Fruit fly (Drosophila melanogaster) whole organism, embryonic: ENCODE data around the gene eEF1alpha2.

Experiments used
- Bgb ChIP-seq: fragments of 200-800 bp; sonication (Bioruptor generic); IDR thresholded peaks from 2 replicates; pipeline ENCODE4 v1.3.6; 2022; ENCODE audit warnings: missing biosample characterization, missing genetic modification characterization; ENCODE audit not compliant: partially characterized antibody
- CG1024 ChIP-seq: fragments of 200-800 bp; sonication (Bioruptor generic); IDR thresholded peaks from 2 replicates; pipeline ENCODE4 v1.3.6; 2022; ENCODE audit warnings: missing biosample characterization, missing genetic modification characterization
- CG10431 ChIP-seq: fragments of 200-800 bp; sonication (Bioruptor generic); optimal IDR thresholded peaks from 3 replicates; lab custom pipeline; 2018; ENCODE audit warnings: missing biosample characterization, mild to moderate bottlenecking, missing genetic modification characterization
- CG11093 ChIP-seq: fragments of 200-800 bp; sonication (Bioruptor generic); IDR thresholded peaks from 3 replicates; pipeline ENCODE4 v1.3.6; 2022; ENCODE audit warnings: missing biosample characterization, missing genetic modification characterization
- CG11560 ChIP-seq: fragments of 200-800 bp; sonication (Bioruptor generic); IDR thresholded peaks from 3 replicates; pipeline ENCODE4 v1.3.6; 2022; ENCODE audit warnings: missing biosample characterization, missing genetic modification characterization
- CG17568 ChIP-seq: fragments of 200-800 bp; sonication (Bioruptor generic); optimal IDR thresholded peaks from 2 replicates; lab custom pipeline; 2018; ENCODE audit warnings: missing biosample characterization, mild to moderate bottlenecking, missing genetic modification characterization, moderate library complexity
- CG1792 ChIP-seq: fragments of 200-800 bp; sonication (Bioruptor generic); optimal IDR thresholded peaks from 2 replicates; lab custom pipeline; 2016; ENCODE audit warnings: missing biosample characterization, missing genetic modification characterization
- CG2199 ChIP-seq: fragments of 200-800 bp; sonication (Bioruptor generic); IDR thresholded peaks from 3 replicates; pipeline ENCODE4 v1.3.6; 2022; ENCODE audit warnings: missing biosample characterization, missing genetic modification characterization
- CG33557 ChIP-seq: fragments of 200-800 bp; sonication (Bioruptor generic); optimal IDR thresholded peaks from 2 replicates; lab custom pipeline; 2019; ENCODE audit warnings: missing biosample characterization, mild to moderate bottlenecking, missing genetic modification characterization, moderate library complexity
- CG4707 ChIP-seq: fragments of 200-800 bp; sonication (Bioruptor generic); optimal IDR thresholded peaks from 2 replicates; lab custom pipeline; 2018; ENCODE audit warnings: missing biosample characterization, mild to moderate bottlenecking, missing genetic modification characterization, moderate library complexity
- CG5953 ChIP-seq: fragments of 200-800 bp; sonication (Bioruptor generic); IDR thresholded peaks from 2 replicates; pipeline ENCODE4 v1.3.6; 2022; ENCODE audit warnings: missing biosample characterization, missing genetic modification characterization
- CG6813 ChIP-seq: fragments of 200-800 bp; sonication (Bioruptor generic); optimal IDR thresholded peaks from 2 replicates; lab custom pipeline; 2017; ENCODE audit warnings: missing biosample characterization, missing genetic modification characterization, mild to moderate bottlenecking, moderate library complexity, missing genetic modification reagents
- CG7556 ChIP-seq: fragments of 200-800 bp; sonication (Bioruptor generic); optimal IDR thresholded peaks from 2 replicates; lab custom pipeline; 2017; ENCODE audit warnings: missing biosample characterization, mild to moderate bottlenecking, missing genetic modification characterization
- CG8290 ChIP-seq, 3 experiments: fragments of 200-800 bp; sonication (Bioruptor generic); optimal IDR thresholded peaks; 2 replicates each; lab custom pipeline; 2016 to 2019; ENCODE audit warnings: missing biosample characterization in 3 of 3, missing genetic modification characterization in 3 of 3, mild to moderate bottlenecking in 2 of 3, moderate library complexity in 1 of 3
- CG8944 ChIP-seq: fragments of 200-800 bp; sonication (Bioruptor generic); optimal IDR thresholded peaks from 3 replicates; lab custom pipeline; 2016; ENCODE audit warnings: missing biosample characterization, missing genetic modification characterization
- CG9437 ChIP-seq: fragments of 200-800 bp; sonication (Bioruptor generic); optimal IDR thresholded peaks from 2 replicates; lab custom pipeline; 2018; ENCODE audit warnings: missing biosample characterization, mild to moderate bottlenecking, missing genetic modification characterization
- CG9932 ChIP-seq: fragments of 200-800 bp; sonication (Bioruptor generic); IDR thresholded peaks from 2 replicates; pipeline ENCODE4 v1.3.6; 2022; ENCODE audit warnings: missing biosample characterization, missing genetic modification characterization
- Dll ChIP-seq: fragments of 200-800 bp; sonication (Bioruptor generic); IDR thresholded peaks from 4 replicates; pipeline ENCODE4 v1.3.6; 2022; ENCODE audit warnings: missing biosample characterization, missing genetic modification characterization; ENCODE audit not compliant: partially characterized antibody
- Doc2 ChIP-seq: fragments of 200-800 bp; sonication (Bioruptor generic); IDR thresholded peaks from 2 replicates; pipeline ENCODE4 v1.3.6; 2022; ENCODE audit warnings: missing biosample characterization, missing genetic modification characterization
- Gug ChIP-seq: fragments of 200-800 bp; sonication (Bioruptor generic); IDR thresholded peaks from 4 replicates; pipeline ENCODE4 v1.3.6; 2022; ENCODE audit warnings: missing biosample characterization, missing genetic modification characterization
- HLH3B ChIP-seq: fragments of 200-800 bp; sonication (Bioruptor generic); IDR thresholded peaks from 2 replicates; pipeline ENCODE4 v1.3.6; 2022; ENCODE audit warnings: missing biosample characterization, missing genetic modification characterization
- HmgD ChIP-seq: fragments of 200-800 bp; sonication (Bioruptor generic); optimal IDR thresholded peaks from 3 replicates; lab custom pipeline; 2016; ENCODE audit warnings: missing biosample characterization, missing genetic modification characterization
- Hr78 ChIP-seq, 2 experiments: fragments of 200-800 bp in 1 of 2; fragments of >200 bp in 1 of 2; sonication (Bioruptor generic) in 1 of 2; optimal IDR thresholded peaks; 2 replicates each; lab custom pipeline; 2017 to 2019; ENCODE audit warnings: missing biosample characterization in 2 of 2, missing genetic modification characterization in 2 of 2, mild to moderate bottlenecking in 1 of 2, moderate library complexity in 1 of 2
- Med ChIP-seq: fragments of 200-800 bp; sonication (Bioruptor generic); peaks from one replicate; lab custom pipeline; 2016; ENCODE audit warnings: missing biosample characterization, missing genetic modification characterization, mild to moderate bottlenecking, inconsistent platforms, moderate library complexity
- Neu2 ChIP-seq: fragments of 200-800 bp; sonication (Bioruptor generic); optimal IDR thresholded peaks from 3 replicates; lab custom pipeline; 2016; ENCODE audit warnings: missing biosample characterization, missing genetic modification characterization, borderline replicate concordance
- Oaz ChIP-seq: fragments of 200-800 bp; sonication (Bioruptor generic); IDR thresholded peaks from 2 replicates; pipeline ENCODE4 v1.3.6; 2022; ENCODE audit warnings: missing biosample characterization, missing genetic modification characterization
- Oli ChIP-seq: fragments of 200-800 bp; sonication (Bioruptor generic); optimal IDR thresholded peaks from 2 replicates; lab custom pipeline; 2018; ENCODE audit warnings: missing biosample characterization, mild to moderate bottlenecking, missing genetic modification characterization, moderate library complexity
- Sin3A ChIP-seq: fragments of >200 bp; optimal IDR thresholded peaks from 2 replicates; lab custom pipeline; 2018
- Sox100B ChIP-seq: fragments of 200-800 bp; sonication (Bioruptor generic); optimal IDR thresholded peaks from 3 replicates; lab custom pipeline; 2018; ENCODE audit warnings: missing biosample characterization, mild to moderate bottlenecking, missing genetic modification characterization
- ara ChIP-seq: fragments of 200-800 bp; sonication (Bioruptor generic); IDR thresholded peaks from 2 replicates; pipeline ENCODE4 v1.3.6; 2022; ENCODE audit warnings: missing biosample characterization, missing genetic modification characterization
- az2 ChIP-seq: fragments of 200-800 bp; sonication (Bioruptor generic); optimal IDR thresholded peaks from 3 replicates; lab custom pipeline; 2016; ENCODE audit warnings: missing biosample characterization, missing genetic modification characterization
- cato ChIP-seq: fragments of 200-800 bp; sonication (Bioruptor generic); optimal IDR thresholded peaks from 2 replicates; lab custom pipeline; 2016; ENCODE audit warnings: missing biosample characterization, missing genetic modification characterization, borderline replicate concordance
- eve ChIP-seq, 2 experiments: fragments of >200 bp; optimal IDR thresholded peaks; 2 replicates each; lab custom pipeline; 2017; ENCODE audit warnings: missing biosample characterization in 2 of 2, missing genetic modification characterization in 2 of 2
- fd3F ChIP-seq: fragments of 200-800 bp; sonication (Bioruptor generic); optimal IDR thresholded peaks from 2 replicates; lab custom pipeline; 2018; ENCODE audit warnings: missing biosample characterization, mild to moderate bottlenecking, missing genetic modification characterization, moderate library complexity
- gfzf ChIP-seq: fragments of 200-800 bp; sonication (Bioruptor generic); optimal IDR thresholded peaks from 2 replicates; lab custom pipeline; 2016; ENCODE audit warnings: missing biosample characterization, mild to moderate bottlenecking, missing genetic modification characterization, moderate library complexity
- lilli ChIP-seq: fragments of 200-800 bp; sonication (Bioruptor generic); optimal IDR thresholded peaks from 3 replicates; lab custom pipeline; 2016; ENCODE audit warnings: missing biosample characterization, missing genetic modification characterization
- nmo ChIP-seq: fragments of 200-800 bp; sonication (Bioruptor generic); optimal IDR thresholded peaks from 2 replicates; lab custom pipeline; 2018; ENCODE audit warnings: missing biosample characterization, mild to moderate bottlenecking, missing genetic modification characterization, moderate library complexity
- sob ChIP-seq: fragments of 200-800 bp; sonication (Bioruptor generic); IDR thresholded peaks from 2 replicates; pipeline ENCODE4 v1.3.6; 2022; ENCODE audit warnings: missing biosample characterization, missing genetic modification characterization
- tup ChIP-seq: fragments of 200-800 bp; sonication (Bioruptor generic); optimal IDR thresholded peaks from 2 replicates; lab custom pipeline; 2016; ENCODE audit warnings: missing biosample characterization, mild to moderate bottlenecking, missing genetic modification characterization, moderate library complexity
- unpg ChIP-seq: fragments of 200-800 bp; sonication (Bioruptor generic); optimal IDR thresholded peaks from 3 replicates; lab custom pipeline; 2018; ENCODE audit warnings: missing biosample characterization, mild to moderate bottlenecking, missing genetic modification characterization, moderate library complexity
- zen ChIP-seq: fragments of 200-800 bp; sonication (Bioruptor generic); optimal IDR thresholded peaks from 3 replicates; lab custom pipeline; 2018; ENCODE audit warnings: missing biosample characterization, mild to moderate bottlenecking, missing genetic modification characterization, moderate library complexity

eEF1alpha2 gene

dm6 chr3R:31736776-31737175 lies 1.5 kb upstream of the eEF1alpha2 start, which contains the start of the genes CstF50 and CG11563 (continued):
- TF ChIP-seq nmo (GFP tag; lab: Kevin White, UChicago): no peak
- TF ChIP-seq CG6813: no peak
- TF ChIP-seq CG7556 (GFP tag; lab: Kevin White, UChicago): no peak
- no peak for TF ChIP-seq CG1792
- TF ChIP-seq Hr78 (GFP tag; optimal IDR thresholded peaks at IDR 0.05; lab: Kevin White, UChicago): no peak
- no peak for TF ChIP-seq Sox100B (GFP tag; lab: Kevin White, UChicago)
- no peak for TF ChIP-seq CG1024 (GFP tag; lab: Robert Waterston, UW)
- no peak for TF ChIP-seq CG11093 (GFP tag; lab: Robert Waterston, UW)
- no peak for TF ChIP-seq sob (GFP tag; lab: Robert Waterston, UW)
- TF ChIP-seq CG10431 (GFP tag; lab: Kevin White, UChicago): no peak
- TF ChIP-seq CG2199 (GFP tag; lab: Robert Waterston, UW): no peak
- TF ChIP-seq Med (GFP tag; lab: Kevin White, UChicago): no peak
- no peak for TF ChIP-seq unpg (GFP tag; lab: Kevin White, UChicago)
- TF ChIP-seq lilli (GFP tag; lab: Kevin White, UChicago): no peak
- no peak for TF ChIP-seq CG11560 (tag; lab: Robert Waterston, UW)
- TF ChIP-seq Sin3A (lab: Kevin White, UChicago): peak; percentile 51
- TF ChIP-seq eve (GFP tag; optimal IDR thresholded peaks at IDR 0.05; lab: Kevin White, UChicago): no peak
- no peak for TF ChIP-seq Gug (GFP tag; lab: Robert Waterston, UW)
- no peak for TF ChIP-seq CG33557 (GFP tag; lab: Kevin White, UChicago)
- TF ChIP-seq gfzf (GFP tag; lab: Kevin White, UChicago): peak; percentile 81
- no peak for TF ChIP-seq CG5953 (GFP tag; lab: Robert Waterston, UW)
- peak; percentile 7 for TF ChIP-seq CG9437 (GFP tag; lab: Kevin White, UChicago)
- TF ChIP-seq CG17568: no peak
- TF ChIP-seq Dll: peak; percentile 54; the same call in 2 of the 4 replicates
- no peak for TF ChIP-seq fd3F (GFP tag; lab: Kevin White, UChicago)
- TF ChIP-seq HLH3B: no peak
- TF ChIP-seq tup (GFP tag; lab: Kevin White, UChicago): no peak
- no peak for TF ChIP-seq ara
- no peak for TF ChIP-seq Oaz
- no peak for TF ChIP-seq Oli (tag; lab: Kevin White, UChicago)
- TF ChIP-seq zen (tag; lab: Kevin White, UChicago): peak; percentile 15
- TF ChIP-seq CG9932 (GFP tag; lab: Robert Waterston, UW): no peak
- no peak for TF ChIP-seq CG8944 (GFP tag; lab: Kevin White, UChicago)
- no peak for TF ChIP-seq az2 (GFP tag; lab: Kevin White, UChicago)
- no peak for TF ChIP-seq cato
- TF ChIP-seq Bgb: peak; percentile 28; the same call in 1 of the 2 replicates
- TF ChIP-seq HmgD: no peak
- TF ChIP-seq CG8290 (GFP tag; optimal IDR thresholded peaks at IDR 0.05; lab: Kevin White, UChicago): no peak
- TF ChIP-seq CG8290 (tag; optimal IDR thresholded peaks at IDR 0.05; lab: Kevin White, UChicago): no peak
- TF ChIP-seq CG4707 (GFP tag; lab: Kevin White, UChicago): no peak
- TF ChIP-seq Doc2 (GFP tag; lab: Robert Waterston, UW): no peak
- no peak for TF ChIP-seq Neu2 (GFP tag; lab: Kevin White, UChicago)
